Worm (Caenorhabditis elegans): ENCODE data around the gene drl-1.

drl-1 gene

ce11 chrIV:325640-326039, 781 bp downstream of the drl-1 start:
- TF ChIP-seq pqm-1 (tag; optimal IDR thresholded peaks at IDR 0.05) (no peak), nhr-12 (tag; optimal IDR thresholded peaks at IDR 0.05) (no peak), hlh-17 (GFP tag; optimal IDR thresholded peaks at IDR 0.05; ENCODE audit: borderline replicate concordance) (no peak), sup-37 (GFP tag; optimal IDR thresholded peaks at IDR 0.05) (no peak), C16A3.4 (tag; optimal IDR thresholded peaks at IDR 0.05) (no peak), ama-1 (optimal IDR thresholded peaks at IDR 0.05) (no peak), nhr-84 (tag; optimal IDR thresholded peaks at IDR 0.05) (no peak), mef-2 (tag; optimal IDR thresholded peaks at IDR 0.05) (no peak)

DNA sequence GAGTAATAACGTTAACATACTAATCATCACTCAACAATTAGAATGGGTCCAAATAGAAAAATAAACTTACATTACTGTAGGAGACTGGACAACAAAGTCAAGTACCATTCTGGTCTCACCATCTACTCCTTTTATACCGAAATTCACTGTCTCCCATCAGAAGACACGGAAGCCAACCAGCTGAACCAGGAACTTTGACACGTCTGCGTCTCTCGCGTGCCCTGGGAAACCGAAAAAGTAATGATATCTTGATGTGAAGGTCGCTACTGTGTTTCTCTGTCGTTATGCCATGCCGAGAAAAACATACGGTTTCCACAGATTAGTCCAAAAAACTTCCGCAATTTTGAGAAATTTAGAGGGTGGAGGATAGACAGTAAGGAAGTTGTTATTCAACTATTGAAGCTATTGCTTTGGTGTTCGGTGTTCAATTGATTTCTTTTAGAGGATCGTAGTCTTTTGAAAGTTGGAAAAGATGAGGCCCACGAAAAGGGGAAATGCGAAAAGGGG, 1.8 kb downstream of the drl-1 start, which contains the start of gene col-101:
Gene col-101 (minus strand): TSS at position 457 of the 507 bp plus-strand sequence.
- TF ChIP-seq C04F5.9 (tag; optimal IDR thresholded peaks at IDR 0.05) (no peak), tbx-2 (tag; optimal IDR thresholded peaks at IDR 0.05) (peak; percentile 52), lin-14 (GFP tag; optimal IDR thresholded peaks at IDR 0.05) (no peak), nhr-237 (tag; optimal IDR thresholded peaks at IDR 0.05) (no peak), elt-3 (tag; optimal IDR thresholded peaks at IDR 0.05) (peak in 1 of 6 experiments; percentile 28), dpl-1 (GFP tag; optimal IDR thresholded peaks at IDR 0.05) (no peak), nhr-47 (tag; optimal IDR thresholded peaks at IDR 0.05) (no peak), irx-1 (tag; optimal IDR thresholded peaks at IDR 0.05) (no peak), lin-13 (GFP tag; optimal IDR thresholded peaks at IDR 0.05) (no peak), lin-39 (tag; optimal IDR thresholded peaks at IDR 0.05) (no peak), egl-27 (tag; optimal IDR thresholded peaks at IDR 0.05) (no peak), swsn-7 (tag; optimal IDR thresholded peaks at IDR 0.05) (no peak), ceh-88 (GFP tag; IDR thresholded peaks at IDR 0.05) (no peak), C34B4.2 (tag; optimal IDR thresholded peaks at IDR 0.05) (no peak), efl-1 (optimal IDR thresholded peaks at IDR 0.05) (no peak), efl-1 (GFP tag; optimal IDR thresholded peaks at IDR 0.05 in 1 of 2) (peak in 1 of 2 experiments; percentile 75), mdl-1 (tag; optimal IDR thresholded peaks at IDR 0.05) (no peak), nhr-85 (tag) (no peak), nhr-76 (tag; optimal IDR thresholded peaks at IDR 0.05) (no peak), hlh-17 (GFP tag; optimal IDR thresholded peaks at IDR 0.05; ENCODE audit: borderline replicate concordance) (no peak), ztf-4 (tag; optimal IDR thresholded peaks at IDR 0.05) (no peak), sox-4 (tag; optimal IDR thresholded peaks at IDR 0.05) (no peak), lsy-2 (tag; optimal IDR thresholded peaks at IDR 0.05) (no peak), fos-1 (tag; optimal IDR thresholded peaks at IDR 0.05) (no peak), mep-1 (tag; optimal IDR thresholded peaks at IDR 0.05) (peak; percentile 18), snu-23 (GFP tag; optimal IDR thresholded peaks at IDR 0.05) (no peak), snpc-4 (tag; optimal IDR thresholded peaks at IDR 0.05) (no peak), mab-9 (GFP tag; IDR thresholded peaks at IDR 0.05) (no peak), skn-1 (tag; optimal IDR thresholded peaks at IDR 0.05) (no peak), blmp-1 (tag; optimal IDR thresholded peaks at IDR 0.05) (peak; percentile 42), nhr-20 (tag; optimal IDR thresholded peaks at IDR 0.05) (no peak), nhr-84 (tag; optimal IDR thresholded peaks at IDR 0.05) (no peak)

DNA sequence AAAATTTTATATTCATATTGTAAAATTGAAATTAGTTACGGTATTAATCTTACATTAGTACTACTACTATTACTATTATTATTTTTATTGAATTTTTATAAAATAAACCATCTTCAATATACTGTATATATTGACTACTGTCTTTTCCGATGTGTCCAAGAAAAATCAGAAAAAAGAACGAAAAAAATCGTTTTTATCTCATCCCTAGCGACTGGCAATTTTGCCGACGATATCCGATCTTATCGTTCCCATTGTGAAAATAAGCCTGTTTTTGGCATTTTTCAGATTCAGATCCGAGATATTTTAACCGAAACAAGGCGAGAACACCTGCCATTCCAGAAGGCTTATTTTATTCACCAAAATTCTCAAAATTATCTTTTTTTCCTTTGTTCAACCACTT, 5.7 kb downstream of the drl-1 start, which contains the start of gene F18F11.4:
Gene F18F11.4 (plus strand): TSS at position 301 of the 400 bp plus-strand sequence.
- TF ChIP-seq dsc-1 (tag; optimal IDR thresholded peaks at IDR 0.05) (no peak), nhr-71 (tag; optimal IDR thresholded peaks at IDR 0.05) (no peak), dpl-1 (GFP tag; optimal IDR thresholded peaks at IDR 0.05) (no peak), efl-1 (optimal IDR thresholded peaks at IDR 0.05) (no peak), efl-1 (GFP tag; optimal IDR thresholded peaks at IDR 0.05 in 1 of 2) (no peak), efl-3 (GFP tag; optimal IDR thresholded peaks at IDR 0.05) (no peak), lin-13 (GFP tag; optimal IDR thresholded peaks at IDR 0.05) (no peak), hpl-2 (GFP tag; optimal IDR thresholded peaks at IDR 0.05) (no peak), C04F5.9 (tag; optimal IDR thresholded peaks at IDR 0.05) (no peak), ceh-82 (tag; optimal IDR thresholded peaks at IDR 0.05) (no peak), pax-3 (tag; optimal IDR thresholded peaks at IDR 0.05) (no peak), aly-2 (tag; optimal IDR thresholded peaks at IDR 0.05) (no peak), tlp-1 (tag; optimal IDR thresholded peaks at IDR 0.05) (no peak)
